Worm (Caenorhabditis elegans) whole organism, L4 larva: ENCODE measurements around the gene C34F6.9.

Experiments
- F10B5.3 ChIP-seq: sonication (generic microtip); optimal IDR thresholded peaks from 2 replicates; lab custom pipeline; 2016; ENCODE audit warnings: mild to moderate bottlenecking, missing genetic modification characterization, missing compliant biosample characterization
- F26F4.8 ChIP-seq: fragments of 200-800 bp; sonication (Bioruptor generic); conservative IDR thresholded peaks from 2 replicates; pipeline ENCODE4 v1.3.6; 2022; ENCODE audit warnings: missing genetic modification characterization, missing compliant biosample characterization
- Y48G9A.11 ChIP-seq: fragments of 200-800 bp; sonication (Bioruptor generic); IDR thresholded peaks from 2 replicates; pipeline ENCODE4 v1.3.6; 2022; ENCODE audit warnings: missing genetic modification reagents, missing genetic modification characterization, missing compliant biosample characterization
- Y5F2A.4 ChIP-seq: fragments of 200-800 bp; sonication (Bioruptor generic); optimal IDR thresholded peaks from 2 replicates; lab custom pipeline; 2018; ENCODE audit warnings: mild to moderate bottlenecking, missing genetic modification characterization, missing compliant biosample characterization
- Y75B8A.6 ChIP-seq: fragments of 200-800 bp; sonication (Bioruptor generic); IDR thresholded peaks from 2 replicates; pipeline ENCODE4 v1.3.6; 2022; ENCODE audit warnings: missing genetic modification reagents, missing genetic modification characterization, missing compliant biosample characterization
- ZK337.2 ChIP-seq: fragments of 200-800 bp; sonication (Bioruptor generic); IDR thresholded peaks from 2 replicates; pipeline ENCODE4 v1.3.6; 2022; ENCODE audit warnings: missing genetic modification reagents, missing genetic modification characterization, missing compliant biosample characterization
- aly-2 ChIP-seq: sonication (generic microtip); optimal IDR thresholded peaks from 2 replicates; lab custom pipeline; 2018; ENCODE audit warnings: missing biosample characterization, missing genetic modification characterization
- arid-1 ChIP-seq: fragments of 200-800 bp; sonication (Bioruptor generic); conservative IDR thresholded peaks from 2 replicates; pipeline ENCODE4 v1.3.6; 2022; ENCODE audit warnings: missing genetic modification reagents, missing genetic modification characterization, missing compliant biosample characterization
- ceh-20 ChIP-seq: fragments of 200-800 bp; sonication (Bioruptor generic); IDR thresholded peaks from 2 replicates; pipeline ENCODE4 v1.3.6; 2022; ENCODE audit warnings: missing genetic modification reagents, missing genetic modification characterization, missing compliant biosample characterization
- ceh-28 ChIP-seq: fragments of 150-350 bp; optimal IDR thresholded peaks from 2 replicates; lab custom pipeline; 2014; ENCODE audit warnings: missing biosample characterization, missing genetic modification reagents, missing genetic modification characterization
- ceh-32 ChIP-seq: sonication (generic microtip); optimal IDR thresholded peaks from 2 replicates; lab custom pipeline; 2016; ENCODE audit warnings: mild to moderate bottlenecking, missing genetic modification characterization, missing compliant biosample characterization; ENCODE audit not compliant: poor library complexity
- ces-1 ChIP-seq: fragments of 150-350 bp; sonication (generic microtip); optimal IDR thresholded peaks from 4 replicates; lab custom pipeline; 2014; ENCODE audit warnings: missing biosample characterization, missing genetic modification reagents, missing genetic modification characterization
- ctbp-1 ChIP-seq: fragments of 200-800 bp; sonication (Bioruptor generic); IDR thresholded peaks from 2 replicates; pipeline ENCODE4 v1.3.6; 2022; ENCODE audit warnings: missing genetic modification reagents, missing genetic modification characterization, missing compliant biosample characterization
- daf-12 ChIP-seq: fragments of 150-350 bp; optimal IDR thresholded peaks from 2 replicates; lab custom pipeline; 2014; ENCODE audit warnings: missing biosample characterization, missing genetic modification reagents, missing genetic modification characterization
- daf-16 ChIP-seq, 3 experiments: sonication (generic microtip); optimal IDR thresholded peaks; 2 replicates each; lab custom pipeline; 2016 to 2017; ENCODE audit warnings: missing genetic modification characterization in 3 of 3, missing genetic modification reagents in 3 of 3, mild to moderate bottlenecking in 2 of 3, missing compliant biosample characterization in 2 of 3, missing biosample characterization in 1 of 3, moderate library complexity in 1 of 3
- daf-19 ChIP-seq: fragments of 200-800 bp; sonication (Bioruptor generic); conservative IDR thresholded peaks from 2 replicates; pipeline ENCODE4 v1.3.6; 2022; ENCODE audit warnings: missing genetic modification characterization, missing compliant biosample characterization
- dmd-6 ChIP-seq: fragments of 200-800 bp; sonication (Bioruptor generic); IDR thresholded peaks from 2 replicates; pipeline ENCODE4 v1.3.6; 2022; ENCODE audit warnings: missing genetic modification reagents, missing genetic modification characterization, missing compliant biosample characterization
- dmd-9 ChIP-seq: fragments of 200-800 bp; sonication (Bioruptor generic); IDR thresholded peaks from 2 replicates; pipeline ENCODE4 v1.3.6; 2022; ENCODE audit warnings: missing genetic modification reagents, missing genetic modification characterization, missing compliant biosample characterization
- dpl-1 ChIP-seq: fragments of 150-350 bp; optimal IDR thresholded peaks from 2 replicates; lab custom pipeline; 2014; ENCODE audit warnings: missing biosample characterization, missing genetic modification reagents, missing genetic modification characterization
- duxl-1 ChIP-seq: sonication (generic microtip); optimal IDR thresholded peaks from 2 replicates; lab custom pipeline; 2016; ENCODE audit warnings: mild to moderate bottlenecking, missing genetic modification characterization, moderate library complexity, missing compliant biosample characterization; ENCODE audit not compliant: poor library complexity
- dve-1 ChIP-seq: sonication (generic microtip); optimal IDR thresholded peaks from 2 replicates; lab custom pipeline; 2017; ENCODE audit warnings: antibody characterized with exemption, mild to moderate bottlenecking, missing genetic modification characterization, missing compliant biosample characterization; ENCODE audit not compliant: insufficient read depth
- egl-27 ChIP-seq: sonication (generic microtip); optimal IDR thresholded peaks from 3 replicates; lab custom pipeline; 2017; ENCODE audit warnings: missing biosample characterization, missing genetic modification reagents, missing genetic modification characterization
- egl-43 ChIP-seq: fragments of 200-800 bp; sonication (Bioruptor generic); IDR thresholded peaks from 2 replicates; pipeline ENCODE4 v1.3.6; 2022; ENCODE audit warnings: missing genetic modification reagents, missing genetic modification characterization, missing compliant biosample characterization
- fkh-10 ChIP-seq: fragments of 150-350 bp; optimal IDR thresholded peaks from 2 replicates; lab custom pipeline; 2014; ENCODE audit warnings: missing biosample characterization, missing genetic modification reagents, missing genetic modification characterization
- hif-1 ChIP-seq, 2 experiments: sonication (generic microtip); optimal IDR thresholded peaks; 2 replicates each; lab custom pipeline; 2016 to 2017; ENCODE audit warnings: missing compliant biosample characterization in 2 of 2, missing genetic modification characterization in 2 of 2, missing genetic modification reagents in 2 of 2, missing genotype in 2 of 2, mild to moderate bottlenecking in 1 of 2
- hlh-11 ChIP-seq: fragments of 200-800 bp; sonication (Bioruptor generic); optimal IDR thresholded peaks from 2 replicates; lab custom pipeline; 2018; ENCODE audit warnings: mild to moderate bottlenecking, missing genetic modification characterization, missing compliant biosample characterization
- jun-1 ChIP-seq: fragments of 150-350 bp; optimal IDR thresholded peaks from 2 replicates; lab custom pipeline; 2014; ENCODE audit warnings: missing biosample characterization, missing genetic modification reagents, missing genetic modification characterization
- lin-13 ChIP-seq: fragments of 150-350 bp; optimal IDR thresholded peaks from 2 replicates; lab custom pipeline; 2014; ENCODE audit warnings: missing biosample characterization, missing genetic modification reagents, missing genetic modification characterization
- lin-38 ChIP-seq: fragments of 200-800 bp; sonication (Bioruptor generic); IDR thresholded peaks from 2 replicates; pipeline ENCODE4 v1.3.6; 2022; ENCODE audit warnings: missing genetic modification reagents, missing genetic modification characterization, missing compliant biosample characterization
- lin-39 ChIP-seq: fragments of 150-350 bp; optimal IDR thresholded peaks from 2 replicates; lab custom pipeline; 2014; ENCODE audit warnings: missing biosample characterization, missing genetic modification reagents, missing genetic modification characterization
- lir-3 ChIP-seq: sonication (generic microtip); optimal IDR thresholded peaks from 2 replicates; lab custom pipeline; 2016; ENCODE audit warnings: mild to moderate bottlenecking, missing genetic modification characterization, missing compliant biosample characterization
- mdl-1 ChIP-seq, 2 experiments: fragments of 150-350 bp in 1 of 2; sonication (generic microtip) in 1 of 2; optimal IDR thresholded peaks; 2 replicates each; lab custom pipeline; 2014 to 2017; ENCODE audit warnings: missing biosample characterization in 2 of 2, missing genetic modification characterization in 2 of 2
- mep-1 ChIP-seq: fragments of 150-350 bp; sonication (generic microtip); optimal IDR thresholded peaks from 3 replicates; lab custom pipeline; 2014; ENCODE audit warnings: missing biosample characterization, missing genetic modification characterization
- mxl-3 ChIP-seq: fragments of 200-800 bp; sonication (Bioruptor generic); optimal IDR thresholded peaks from 2 replicates; lab custom pipeline; 2018; ENCODE audit warnings: mild to moderate bottlenecking, missing genetic modification characterization, missing compliant biosample characterization
- nhr-25 ChIP-seq: sonication (generic microtip); optimal IDR thresholded peaks from 2 replicates; lab custom pipeline; 2017; ENCODE audit warnings: missing genetic modification characterization, mild to moderate bottlenecking, missing compliant biosample characterization, antibody characterized with exemption, moderate library complexity, borderline replicate concordance; ENCODE audit not compliant: insufficient read depth
- nhr-28 ChIP-seq: fragments of 150-350 bp; optimal IDR thresholded peaks from 2 replicates; lab custom pipeline; 2014; ENCODE audit warnings: missing biosample characterization, missing genetic modification characterization
- nhr-41 ChIP-seq: fragments of 200-800 bp; sonication (Bioruptor generic); IDR thresholded peaks from 2 replicates; pipeline ENCODE4 v1.3.6; 2022; ENCODE audit warnings: missing genetic modification reagents, missing genetic modification characterization, missing compliant biosample characterization
- nhr-42 ChIP-seq: fragments of 200-800 bp; sonication (Bioruptor generic); IDR thresholded peaks from 2 replicates; pipeline ENCODE4 v1.3.6; 2022; ENCODE audit warnings: missing genetic modification characterization, missing compliant biosample characterization
- nhr-77 ChIP-seq: fragments of 150-350 bp; optimal IDR thresholded peaks from 2 replicates; lab custom pipeline; 2014; ENCODE audit warnings: missing biosample characterization, missing genetic modification characterization
- php-3 ChIP-seq: fragments of 200-800 bp; sonication (Bioruptor generic); IDR thresholded peaks from 2 replicates; pipeline ENCODE4 v1.3.6; 2022; ENCODE audit warnings: missing genetic modification reagents, missing genetic modification characterization, missing compliant biosample characterization
- pqm-1 ChIP-seq: sonication (generic microtip); optimal IDR thresholded peaks from 2 replicates; lab custom pipeline; 2017; ENCODE audit warnings: missing biosample characterization, missing genetic modification characterization
- saeg-2 ChIP-seq: fragments of 200-800 bp; sonication (Bioruptor generic); IDR thresholded peaks from 2 replicates; pipeline ENCODE4 v1.3.6; 2022; ENCODE audit warnings: missing genetic modification reagents, missing genetic modification characterization, missing compliant biosample characterization
- sdz-12 ChIP-seq: fragments of 200-800 bp; sonication (Bioruptor generic); optimal IDR thresholded peaks from 2 replicates; lab custom pipeline; 2018; ENCODE audit warnings: mild to moderate bottlenecking, missing genetic modification characterization, missing compliant biosample characterization
- set-16 ChIP-seq: fragments of 200-800 bp; sonication (Bioruptor generic); IDR thresholded peaks from 2 replicates; pipeline ENCODE4 v1.3.6; 2022; ENCODE audit warnings: missing genetic modification reagents, missing genetic modification characterization, missing compliant biosample characterization
- spr-1 ChIP-seq: sonication (generic microtip); optimal IDR thresholded peaks from 2 replicates; lab custom pipeline; 2016; ENCODE audit warnings: mild to moderate bottlenecking, missing genetic modification characterization, missing compliant biosample characterization
- tra-1 ChIP-seq: fragments of 200-800 bp; sonication (Bioruptor generic); IDR thresholded peaks from 2 replicates; pipeline ENCODE4 v1.3.6; 2022; ENCODE audit warnings: missing genetic modification reagents, missing genetic modification characterization, missing compliant biosample characterization
- unc-130 ChIP-seq: sonication (generic microtip); optimal IDR thresholded peaks from 2 replicates; lab custom pipeline; 2016; ENCODE audit warnings: missing genetic modification reagents, missing genetic modification characterization, missing compliant biosample characterization
- zfp-3 ChIP-seq: fragments of 200-800 bp; sonication (Bioruptor generic); conservative IDR thresholded peaks from 2 replicates; pipeline ENCODE4 v1.3.6; 2022; ENCODE audit warnings: missing genetic modification reagents, missing genetic modification characterization, missing compliant biosample characterization
- zip-11 ChIP-seq: fragments of 200-800 bp; sonication (Bioruptor generic); IDR thresholded peaks from 2 replicates; pipeline ENCODE4 v1.3.6; 2022; ENCODE audit warnings: missing genetic modification characterization, missing compliant biosample characterization
- zip-2 ChIP-seq: fragments of 150-350 bp; optimal IDR thresholded peaks from 2 replicates; lab custom pipeline; 2014; ENCODE audit warnings: missing biosample characterization, missing genetic modification characterization
- ztf-11 ChIP-seq: fragments of 150-350 bp; optimal IDR thresholded peaks from 2 replicates; lab custom pipeline; 2014; ENCODE audit warnings: missing biosample characterization, missing genetic modification characterization

Gene C34F6.9

ce11 chrX:11264715-11265114, 42.3 kb upstream of the C34F6.9 start:
- TF ChIP-seq F26F4.8 (GFP tag; lab: Robert Waterston, UW) (no peak), aly-2 (tag; lab: Kevin White, UChicago) (no peak), dpl-1 (no peak), ceh-32 (tag; lab: Kevin White, UChicago) (no peak), fkh-10 (GFP tag; lab: Kevin White, UChicago) (no peak), hif-1 (tag; optimal IDR thresholded peaks at IDR 0.05; lab: Kevin White, UChicago) (no peak), php-3 (GFP tag; lab: Robert Waterston, UW) (peak; percentile 48; the same call in 1 of the 2 replicates), lin-38 (GFP tag; lab: Robert Waterston, UW) (no peak), jun-1 (tag; lab: Kevin White, UChicago) (no peak), egl-43 (GFP tag; lab: Robert Waterston, UW) (no peak), dmd-6 (GFP tag; lab: Robert Waterston, UW) (peak; percentile 78), nhr-25 (tag; lab: Kevin White, UChicago) (no peak), Y75B8A.6 (no peak), zfp-3 (GFP tag; lab: Robert Waterston, UW) (no peak), unc-130 (GFP tag; lab: Kevin White, UChicago) (no peak), saeg-2 (GFP tag; lab: Robert Waterston, UW) (no peak), zip-11 (no peak), Y48G9A.11 (GFP tag; lab: Robert Waterston, UW) (no peak), sdz-12 (GFP tag; lab: Kevin White, UChicago) (no peak), nhr-77 (peak; percentile 27), mdl-1 (tag; optimal IDR thresholded peaks at IDR 0.05; lab: Kevin White, UChicago) (no peak), nhr-41 (GFP tag; lab: Robert Waterston, UW) (no peak), daf-12 (tag; lab: Kevin White, UChicago) (no peak), pqm-1 (peak; percentile 83), duxl-1 (tag; lab: Kevin White, UChicago) (no peak), dve-1 (peak; percentile 55), hlh-11 (peak; percentile 69), egl-27 (tag; lab: Kevin White, UChicago) (no peak), daf-19 (GFP tag; lab: Robert Waterston, UW) (no peak), set-16 (GFP tag; lab: Robert Waterston, UW) (no peak), nhr-42 (GFP tag; lab: Robert Waterston, UW) (no peak), lin-13 (no peak), spr-1 (tag; lab: Kevin White, UChicago) (no peak), daf-16 (GFP tag; optimal IDR thresholded peaks at IDR 0.05; lab: Kevin White, UChicago) (no peak), daf-16 (tag; optimal IDR thresholded peaks at IDR 0.05; lab: Kevin White, UChicago) (peak; percentile 95), Y5F2A.4 (no peak), ceh-20 (no peak), dmd-9 (GFP tag; lab: Robert Waterston, UW) (no peak), lin-39 (tag; lab: Kevin White, UChicago) (no peak), ZK337.2 (no peak), mxl-3 (GFP tag; lab: Kevin White, UChicago) (peak; percentile 60), tra-1 (no peak), ceh-28 (tag; lab: Kevin White, UChicago) (no peak), ces-1 (GFP tag; lab: Kevin White, UChicago) (no peak), lir-3 (tag; lab: Kevin White, UChicago) (no peak), mep-1 (tag; lab: Kevin White, UChicago) (no peak), zip-2 (tag; lab: Kevin White, UChicago) (no peak), nhr-28 (peak; percentile 75), ctbp-1 (GFP tag; lab: Robert Waterston, UW) (no peak), arid-1 (GFP tag; lab: Robert Waterston, UW) (no peak), ztf-11 (no peak), F10B5.3 (no peak)
